Fruit fly (Drosophila melanogaster): ENCODE measurements around the gene CG7201.

The CG7201 gene

dm6 chr3L:8285773-8286172 is 9.4 kb downstream of the CG7201 start (continued):
- no peak for TF ChIP-seq Usf (GFP tag; optimal IDR thresholded peaks at IDR 0.05)
- TF ChIP-seq cato (GFP tag; optimal IDR thresholded peaks at IDR 0.05; ENCODE audit: borderline replicate concordance) = no peak
- no peak for TF ChIP-seq Sry-δ (GFP tag; optimal IDR thresholded peaks at IDR 0.05)
- no peak for TF ChIP-seq CoRest (tag; optimal IDR thresholded peaks at IDR 0.05)
- no peak for TF ChIP-seq CG17829 (tag; optimal IDR thresholded peaks at IDR 0.05)
- no peak for TF ChIP-seq CG33557 (GFP tag; optimal IDR thresholded peaks at IDR 0.05)
- no peak for TF ChIP-seq Spps (tag; optimal IDR thresholded peaks at IDR 0.05)
- TF ChIP-seq CG1024 (GFP tag; IDR thresholded peaks at IDR 0.05) = no peak
- 0 out of 3 replicates have a peak, but pooled peaks have one; percentile 19 for TF ChIP-seq row (GFP tag; IDR thresholded peaks at IDR 0.05)
- no peak for TF ChIP-seq CG4282 (GFP tag; optimal IDR thresholded peaks at IDR 0.05)
- no peak for TF ChIP-seq Ravus (GFP tag; IDR thresholded peaks at IDR 0.05)
- no peak for TF ChIP-seq GATAe (GFP tag; conservative IDR thresholded peaks at IDR 0.05)
- TF ChIP-seq schlank (tag; optimal IDR thresholded peaks at IDR 0.05) = no peak
- TF ChIP-seq Elba2 (GFP tag; optimal IDR thresholded peaks at IDR 0.05) = no peak
- TF ChIP-seq Taf1 (GFP tag; IDR thresholded peaks at IDR 0.05) = no peak
- peak; percentile 14; the same call in 1 of the 2 replicates for TF ChIP-seq vvl (GFP tag; IDR thresholded peaks at IDR 0.05)
- TF ChIP-seq CG12104 (GFP tag; optimal IDR thresholded peaks at IDR 0.05) = no peak
- no peak for TF ChIP-seq lov (optimal IDR thresholded peaks at IDR 0.05)
- TF ChIP-seq lov (GFP tag; IDR thresholded peaks at IDR 0.05) = no peak
- no peak for TF ChIP-seq h (optimal IDR thresholded peaks at IDR 0.05)
- no peak for TF ChIP-seq CkIIα-i1 (GFP tag; IDR thresholded peaks at IDR 0.05)
- TF ChIP-seq fd64A (GFP tag; optimal IDR thresholded peaks at IDR 0.05) = no peak
- no peak for TF ChIP-seq dati (GFP tag; IDR thresholded peaks at IDR 0.05)
- no peak for TF ChIP-seq kay (GFP tag; optimal IDR thresholded peaks at IDR 0.05)
- TF ChIP-seq Adf1 (GFP tag; IDR thresholded peaks at IDR 0.05) = no peak
- no peak for TF ChIP-seq lola (GFP tag; optimal IDR thresholded peaks at IDR 0.05)
- no peak for TF ChIP-seq CG1647 (GFP tag; optimal IDR thresholded peaks at IDR 0.05)
- TF ChIP-seq NfI (GFP tag; optimal IDR thresholded peaks at IDR 0.05) = no peak
- no peak for TF ChIP-seq toy (GFP tag; IDR thresholded peaks at IDR 0.05)
- no peak for TF ChIP-seq tx (GFP tag; optimal IDR thresholded peaks at IDR 0.05)
- TF ChIP-seq trem (tag; optimal IDR thresholded peaks at IDR 0.05) = no peak
- TF ChIP-seq ci (GFP tag; IDR thresholded peaks at IDR 0.05) = no peak
- no peak for TF ChIP-seq hbn (GFP tag; IDR thresholded peaks at IDR 0.05; ENCODE audit: partially characterized antibody)
- TF ChIP-seq CG34376 (GFP tag; optimal IDR thresholded peaks at IDR 0.05) = no peak
- peak; percentile 1 for TF ChIP-seq Fer3 (tag; optimal IDR thresholded peaks at IDR 0.05)
- no peak for TF ChIP-seq exex (tag; optimal IDR thresholded peaks at IDR 0.05)
- TF ChIP-seq cas (GFP tag; IDR thresholded peaks at IDR 0.05) = no peak
- TF ChIP-seq psq (GFP tag; optimal IDR thresholded peaks at IDR 0.05) = no peak
- no peak for TF ChIP-seq Opbp (GFP tag; IDR thresholded peaks at IDR 0.05; ENCODE audit: partially characterized antibody)
- no peak for TF ChIP-seq amos (GFP tag; IDR thresholded peaks at IDR 0.05; ENCODE audit: partially characterized antibody)
- TF ChIP-seq HLH4C (GFP tag; IDR thresholded peaks at IDR 0.05; ENCODE audit: partially characterized antibody) = no peak
- peak; percentile 44 for TF ChIP-seq CG7839 (tag; optimal IDR thresholded peaks at IDR 0.05)
- peak; percentile 3 for TF ChIP-seq CG10267 (tag; optimal IDR thresholded peaks at IDR 0.05)
- TF ChIP-seq CG7271 (tag; optimal IDR thresholded peaks at IDR 0.05) = no peak
- no peak for TF ChIP-seq CG14667 (GFP tag; IDR thresholded peaks at IDR 0.05)
- TF ChIP-seq CG6654 (GFP tag; optimal IDR thresholded peaks at IDR 0.05) = no peak
- TF ChIP-seq CG1792 (GFP tag; optimal IDR thresholded peaks at IDR 0.05) = no peak
- TF ChIP-seq Ptx1 (GFP tag; IDR thresholded peaks at IDR 0.05) = 0 out of 2 replicates have a peak, but pooled peaks have one; percentile 29
- TF ChIP-seq NC2β (GFP tag; optimal IDR thresholded peaks at IDR 0.05) = no peak
- no peak for TF ChIP-seq zfh2 (GFP tag; optimal IDR thresholded peaks at IDR 0.05)
- no peak for TF ChIP-seq Bteb2 (GFP tag; optimal IDR thresholded peaks at IDR 0.05)
- no peak for TF ChIP-seq Scr (GFP tag; IDR thresholded peaks at IDR 0.05; ENCODE audit: partially characterized antibody)

Data from whole organism, embryonic.